Worm (Caenorhabditis elegans): Measurements from ENCODE around the gene oatr-1.

Gene oatr-1

DNA sequence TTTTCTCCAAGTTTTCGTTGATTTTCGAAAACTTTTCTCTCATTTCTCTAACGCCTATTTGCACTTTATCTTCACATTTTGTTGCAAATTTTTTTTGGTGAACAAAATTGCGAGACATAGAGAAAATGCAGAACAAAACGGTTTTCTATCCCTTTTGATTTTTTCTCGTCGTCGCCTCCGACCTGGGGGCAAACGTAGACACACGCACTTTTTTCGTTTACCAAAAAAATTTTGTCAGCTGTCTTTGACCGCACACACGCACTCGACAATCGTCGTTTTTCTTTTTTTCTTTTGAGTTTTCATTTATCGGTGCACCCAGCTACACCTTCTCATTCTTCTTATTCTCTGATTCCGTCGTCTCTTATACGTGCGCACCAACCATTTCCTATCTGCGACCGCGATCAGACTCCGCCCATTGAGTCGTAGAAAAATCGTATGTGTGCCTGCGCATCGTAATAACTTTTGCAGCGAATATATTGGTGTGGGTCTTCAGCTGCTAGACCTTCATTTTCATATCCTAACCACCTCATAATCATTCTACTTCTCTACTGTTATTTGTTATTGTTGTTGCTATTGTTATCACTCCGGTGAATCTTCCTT, 33.6 kb downstream of the oatr-1 start:
- no peak for TF ChIP-seq flt-1 (GFP tag; IDR thresholded peaks at IDR 0.05)
- no peak for TF ChIP-seq T22C8.4 (GFP tag; IDR thresholded peaks at IDR 0.05)
- TF ChIP-seq cog-1 (tag; optimal IDR thresholded peaks at IDR 0.05), result no peak
- no peak for TF ChIP-seq tab-1 (GFP tag; IDR thresholded peaks at IDR 0.05)
- no peak for TF ChIP-seq med-1 (GFP tag; optimal IDR thresholded peaks at IDR 0.05; ENCODE audit: insufficient read depth)
- TF ChIP-seq klf-2 (GFP tag; conservative IDR thresholded peaks at IDR 0.05), result no peak
- no peak for TF ChIP-seq ztf-29 (GFP tag; IDR thresholded peaks at IDR 0.05)
- no peak for TF ChIP-seq ztf-23 (GFP tag; IDR thresholded peaks at IDR 0.05)
- no peak for TF ChIP-seq ref-1 (GFP tag; conservative IDR thresholded peaks at IDR 0.05)

DNA sequence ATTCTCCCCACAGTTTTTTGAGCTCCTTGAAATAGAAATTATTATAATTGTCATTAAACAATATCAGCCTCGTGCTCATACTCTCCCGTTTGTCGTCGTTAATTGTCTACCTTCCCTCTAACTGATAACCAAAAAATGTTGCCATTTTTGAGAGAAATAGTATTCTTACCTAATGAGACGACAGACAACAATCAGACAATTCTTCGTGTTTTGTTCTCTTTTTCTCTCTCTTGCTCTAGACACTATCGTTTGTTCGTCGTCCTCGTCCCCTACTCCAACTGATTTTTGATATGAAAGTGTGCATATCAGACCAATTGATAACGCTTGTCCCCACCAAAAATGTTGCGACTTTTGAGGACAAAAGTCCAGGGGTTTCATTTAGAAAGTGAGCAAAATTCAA, 34.4 kb downstream of the oatr-1 start:
- no peak for TF ChIP-seq klf-2 (GFP tag; conservative IDR thresholded peaks at IDR 0.05)
- no peak for TF ChIP-seq T22C8.4 (GFP tag; IDR thresholded peaks at IDR 0.05)
- no peak for TF ChIP-seq flt-1 (GFP tag; IDR thresholded peaks at IDR 0.05)
- no peak for TF ChIP-seq med-1 (GFP tag; optimal IDR thresholded peaks at IDR 0.05; ENCODE audit: insufficient read depth)
- TF ChIP-seq tab-1 (GFP tag; IDR thresholded peaks at IDR 0.05), result no peak
- no peak for TF ChIP-seq cog-1 (tag; optimal IDR thresholded peaks at IDR 0.05)
- no peak for TF ChIP-seq ztf-23 (GFP tag; IDR thresholded peaks at IDR 0.05)
- TF ChIP-seq ztf-29 (GFP tag; IDR thresholded peaks at IDR 0.05), result no peak
- no peak for TF ChIP-seq ref-1 (GFP tag; conservative IDR thresholded peaks at IDR 0.05)

DNA sequence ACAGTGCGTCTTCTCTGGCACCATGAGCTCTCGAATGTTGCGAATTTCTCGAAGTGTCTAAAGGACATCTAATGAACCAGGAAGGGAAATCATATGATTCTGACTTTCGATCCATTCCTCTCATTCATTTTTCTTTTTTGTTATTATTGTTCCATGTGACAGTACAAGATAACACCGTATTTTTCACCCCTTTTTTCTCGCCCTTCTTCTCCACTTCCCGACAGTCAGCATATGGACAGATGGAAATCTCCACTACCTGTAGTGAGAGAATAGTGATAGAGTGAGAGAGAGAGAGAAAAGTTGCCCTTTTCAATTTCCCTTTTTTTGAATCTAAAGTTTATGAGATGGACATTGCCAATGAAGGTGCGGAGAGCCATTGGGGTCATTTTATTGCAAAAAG, 35.2 kb downstream of the oatr-1 start:
- TF ChIP-seq ztf-29 (GFP tag; IDR thresholded peaks at IDR 0.05), result no peak
- no peak for TF ChIP-seq ref-1 (GFP tag; conservative IDR thresholded peaks at IDR 0.05)
- TF ChIP-seq flt-1 (GFP tag; IDR thresholded peaks at IDR 0.05), result no peak
- TF ChIP-seq T22C8.4 (GFP tag; IDR thresholded peaks at IDR 0.05), result no peak
- TF ChIP-seq ztf-23 (GFP tag; IDR thresholded peaks at IDR 0.05), result no peak
- no peak for TF ChIP-seq klf-2 (GFP tag; conservative IDR thresholded peaks at IDR 0.05)
- TF ChIP-seq tab-1 (GFP tag; IDR thresholded peaks at IDR 0.05), result no peak

- TF ChIP-seq ref-1 (GFP tag; conservative IDR thresholded peaks at IDR 0.05) (no peak), cog-1 (tag; optimal IDR thresholded peaks at IDR 0.05) (no peak), flt-1 (GFP tag; IDR thresholded peaks at IDR 0.05) (no peak), med-1 (GFP tag; optimal IDR thresholded peaks at IDR 0.05; ENCODE audit: insufficient read depth) (no peak), ztf-23 (GFP tag; IDR thresholded peaks at IDR 0.05) (no peak), klf-2 (GFP tag; conservative IDR thresholded peaks at IDR 0.05) (no peak), tab-1 (GFP tag; IDR thresholded peaks at IDR 0.05) (no peak), T22C8.4 (GFP tag; IDR thresholded peaks at IDR 0.05) (no peak), ztf-29 (GFP tag; IDR thresholded peaks at IDR 0.05) (no peak)
Observed at ce11 chrIII:6360114-6360513, 35.9 kb downstream of the oatr-1 start.

DNA sequence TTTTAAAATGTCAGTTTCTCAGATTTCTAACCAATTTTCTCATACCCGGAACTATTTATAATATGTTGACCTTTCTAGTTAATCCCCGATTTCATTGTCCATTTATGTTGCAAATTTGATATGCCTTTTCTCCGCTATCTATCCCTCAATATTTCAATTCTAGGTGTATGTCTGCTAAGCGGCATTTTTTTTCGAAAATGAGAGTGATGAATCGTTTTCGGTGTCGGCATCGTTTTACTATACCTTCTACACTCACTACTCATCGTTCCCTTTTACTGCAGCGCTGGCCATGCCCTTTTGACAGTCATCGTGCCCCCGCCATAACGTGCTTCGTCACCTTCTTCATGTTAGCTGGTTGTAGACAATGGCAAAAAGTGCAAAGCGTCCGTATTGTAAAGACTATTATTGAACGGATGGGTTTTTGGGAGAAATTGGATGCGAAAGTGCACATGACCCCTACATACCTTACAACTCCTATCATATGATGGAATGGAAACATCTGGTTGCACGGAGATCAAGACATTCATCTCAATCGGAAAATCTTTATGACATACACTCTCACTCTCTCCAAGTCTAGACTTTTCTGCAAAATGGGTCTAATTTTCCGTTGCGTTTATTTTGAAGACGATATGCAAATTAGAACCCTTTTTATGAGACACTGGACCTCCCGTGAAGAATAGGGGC, 36.7 kb downstream of the oatr-1 start:
- TF ChIP-seq ref-1 (GFP tag; conservative IDR thresholded peaks at IDR 0.05), result no peak
- TF ChIP-seq flt-1 (GFP tag; IDR thresholded peaks at IDR 0.05), result no peak
- TF ChIP-seq cog-1 (tag; optimal IDR thresholded peaks at IDR 0.05), result no peak
- no peak for TF ChIP-seq med-1 (GFP tag; optimal IDR thresholded peaks at IDR 0.05; ENCODE audit: insufficient read depth)
- TF ChIP-seq ztf-29 (GFP tag; IDR thresholded peaks at IDR 0.05), result no peak
- TF ChIP-seq klf-2 (GFP tag; conservative IDR thresholded peaks at IDR 0.05), result no peak
- no peak for TF ChIP-seq tab-1 (GFP tag; IDR thresholded peaks at IDR 0.05)
- TF ChIP-seq ztf-23 (GFP tag; IDR thresholded peaks at IDR 0.05), result no peak
- no peak for TF ChIP-seq T22C8.4 (GFP tag; IDR thresholded peaks at IDR 0.05)

- TF ChIP-seq med-1 (GFP tag; optimal IDR thresholded peaks at IDR 0.05; ENCODE audit: insufficient read depth), result no peak
- no peak for TF ChIP-seq flt-1 (GFP tag; IDR thresholded peaks at IDR 0.05)
- no peak for TF ChIP-seq ref-1 (GFP tag; conservative IDR thresholded peaks at IDR 0.05)
- no peak for TF ChIP-seq tab-1 (GFP tag; IDR thresholded peaks at IDR 0.05)
- no peak for TF ChIP-seq cog-1 (tag; optimal IDR thresholded peaks at IDR 0.05)
- no peak for TF ChIP-seq ztf-23 (GFP tag; IDR thresholded peaks at IDR 0.05)
- TF ChIP-seq T22C8.4 (GFP tag; IDR thresholded peaks at IDR 0.05), result no peak
- no peak for TF ChIP-seq ztf-29 (GFP tag; IDR thresholded peaks at IDR 0.05)
- no peak for TF ChIP-seq klf-2 (GFP tag; conservative IDR thresholded peaks at IDR 0.05)
Observed at ce11 chrIII:6358704-6359103, 37.3 kb downstream of the oatr-1 start.

- TF ChIP-seq ztf-29 (GFP tag; IDR thresholded peaks at IDR 0.05), result no peak
- no peak for TF ChIP-seq ref-1 (GFP tag; conservative IDR thresholded peaks at IDR 0.05)
- TF ChIP-seq klf-2 (GFP tag; conservative IDR thresholded peaks at IDR 0.05), result no peak
- no peak for TF ChIP-seq T22C8.4 (GFP tag; IDR thresholded peaks at IDR 0.05)
- TF ChIP-seq ztf-23 (GFP tag; IDR thresholded peaks at IDR 0.05), result no peak
- no peak for TF ChIP-seq cog-1 (tag; optimal IDR thresholded peaks at IDR 0.05)
- TF ChIP-seq tab-1 (GFP tag; IDR thresholded peaks at IDR 0.05), result no peak
- TF ChIP-seq med-1 (GFP tag; optimal IDR thresholded peaks at IDR 0.05; ENCODE audit: insufficient read depth), result no peak
- TF ChIP-seq flt-1 (GFP tag; IDR thresholded peaks at IDR 0.05), result no peak
Observed at ce11 chrIII:6356764-6357163, 39.2 kb downstream of the oatr-1 start.

- TF ChIP-seq med-1 (GFP tag; optimal IDR thresholded peaks at IDR 0.05; ENCODE audit: insufficient read depth), result no peak
- no peak for TF ChIP-seq ztf-29 (GFP tag; IDR thresholded peaks at IDR 0.05)
- no peak for TF ChIP-seq tab-1 (GFP tag; IDR thresholded peaks at IDR 0.05)
- no peak for TF ChIP-seq cog-1 (tag; optimal IDR thresholded peaks at IDR 0.05)
- TF ChIP-seq T22C8.4 (GFP tag; IDR thresholded peaks at IDR 0.05), result no peak
- TF ChIP-seq ztf-23 (GFP tag; IDR thresholded peaks at IDR 0.05), result no peak
- TF ChIP-seq klf-2 (GFP tag; conservative IDR thresholded peaks at IDR 0.05), result no peak
- TF ChIP-seq ref-1 (GFP tag; conservative IDR thresholded peaks at IDR 0.05), result no peak
- TF ChIP-seq flt-1 (GFP tag; IDR thresholded peaks at IDR 0.05), result no peak
Observed at ce11 chrIII:6356007-6356406, 40.0 kb downstream of the oatr-1 start.

DNA sequence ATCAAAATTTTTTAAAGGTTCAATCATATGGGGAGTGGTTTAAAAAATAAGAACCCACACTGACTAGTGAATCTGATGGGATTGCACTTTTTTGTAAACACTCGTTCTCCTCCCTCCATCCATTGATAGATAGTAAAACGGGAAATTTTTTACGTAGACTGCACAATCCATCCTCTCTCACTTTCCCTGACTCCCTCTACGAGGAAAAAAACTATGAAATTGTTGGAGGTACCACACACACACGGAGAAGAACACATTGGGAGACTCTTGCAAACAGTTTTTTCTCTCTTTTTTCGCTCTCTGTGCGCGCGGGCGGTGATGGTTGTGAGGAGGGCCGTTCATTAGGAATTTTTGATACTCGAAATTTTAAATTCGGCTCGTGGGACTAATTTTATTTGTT, 40.6 kb downstream of the oatr-1 start:
- TF ChIP-seq tab-1 (GFP tag; IDR thresholded peaks at IDR 0.05), result no peak
- TF ChIP-seq ref-1 (GFP tag; conservative IDR thresholded peaks at IDR 0.05), result no peak
- no peak for TF ChIP-seq cog-1 (tag; optimal IDR thresholded peaks at IDR 0.05)
- TF ChIP-seq ztf-23 (GFP tag; IDR thresholded peaks at IDR 0.05), result no peak
- TF ChIP-seq flt-1 (GFP tag; IDR thresholded peaks at IDR 0.05), result no peak
- TF ChIP-seq ztf-29 (GFP tag; IDR thresholded peaks at IDR 0.05), result no peak
- no peak for TF ChIP-seq klf-2 (GFP tag; conservative IDR thresholded peaks at IDR 0.05)
- no peak for TF ChIP-seq T22C8.4 (GFP tag; IDR thresholded peaks at IDR 0.05)
- TF ChIP-seq med-1 (GFP tag; optimal IDR thresholded peaks at IDR 0.05; ENCODE audit: insufficient read depth), result no peak
